Worm (Caenorhabditis elegans) whole organism, early embryonic: ENCODE data around the gene K04C2.3.

Experiments
- B0310.2 ChIP-seq: sonication (generic microtip); optimal IDR thresholded peaks from 2 replicates; lab custom pipeline; 2016; ENCODE audit warnings: mild to moderate bottlenecking, missing genetic modification characterization, missing compliant biosample characterization
- F13C5.2 ChIP-seq: sonication (generic microtip); optimal IDR thresholded peaks from 2 replicates; lab custom pipeline; 2017; ENCODE audit warnings: mild to moderate bottlenecking, missing genetic modification characterization, inconsistent platforms, missing compliant biosample characterization
- ama-1 ChIP-seq: fragments of 150-350 bp; optimal IDR thresholded peaks from 2 replicates; lab custom pipeline; 2014
- hmbx-1 ChIP-seq: sonication (generic microtip); optimal IDR thresholded peaks from 2 replicates; lab custom pipeline; 2016; ENCODE audit warnings: mild to moderate bottlenecking, missing genetic modification characterization, missing compliant biosample characterization
- scrt-1 ChIP-seq: fragments of 200-800 bp; sonication (Bioruptor generic); IDR thresholded peaks from 2 replicates; pipeline ENCODE4 v1.3.6; 2022; ENCODE audit warnings: missing genetic modification characterization, missing compliant biosample characterization
- sea-1 ChIP-seq: fragments of 200-800 bp; sonication (Bioruptor generic); conservative IDR thresholded peaks from 2 replicates; pipeline ENCODE4 v1.3.6; 2022; ENCODE audit warnings: missing genetic modification characterization, missing compliant biosample characterization
- tbx-11 ChIP-seq: fragments of 200-800 bp; sonication (Bioruptor generic); IDR thresholded peaks from 2 replicates; pipeline ENCODE4 v1.3.6; 2022; ENCODE audit warnings: missing genetic modification characterization, missing compliant biosample characterization
- tbx-37 ChIP-seq: fragments of 200-800 bp; sonication (Bioruptor generic); conservative IDR thresholded peaks from 2 replicates; pipeline ENCODE4 v1.3.6; 2022; ENCODE audit warnings: missing genetic modification reagents, missing genetic modification characterization, missing compliant biosample characterization

DNA sequence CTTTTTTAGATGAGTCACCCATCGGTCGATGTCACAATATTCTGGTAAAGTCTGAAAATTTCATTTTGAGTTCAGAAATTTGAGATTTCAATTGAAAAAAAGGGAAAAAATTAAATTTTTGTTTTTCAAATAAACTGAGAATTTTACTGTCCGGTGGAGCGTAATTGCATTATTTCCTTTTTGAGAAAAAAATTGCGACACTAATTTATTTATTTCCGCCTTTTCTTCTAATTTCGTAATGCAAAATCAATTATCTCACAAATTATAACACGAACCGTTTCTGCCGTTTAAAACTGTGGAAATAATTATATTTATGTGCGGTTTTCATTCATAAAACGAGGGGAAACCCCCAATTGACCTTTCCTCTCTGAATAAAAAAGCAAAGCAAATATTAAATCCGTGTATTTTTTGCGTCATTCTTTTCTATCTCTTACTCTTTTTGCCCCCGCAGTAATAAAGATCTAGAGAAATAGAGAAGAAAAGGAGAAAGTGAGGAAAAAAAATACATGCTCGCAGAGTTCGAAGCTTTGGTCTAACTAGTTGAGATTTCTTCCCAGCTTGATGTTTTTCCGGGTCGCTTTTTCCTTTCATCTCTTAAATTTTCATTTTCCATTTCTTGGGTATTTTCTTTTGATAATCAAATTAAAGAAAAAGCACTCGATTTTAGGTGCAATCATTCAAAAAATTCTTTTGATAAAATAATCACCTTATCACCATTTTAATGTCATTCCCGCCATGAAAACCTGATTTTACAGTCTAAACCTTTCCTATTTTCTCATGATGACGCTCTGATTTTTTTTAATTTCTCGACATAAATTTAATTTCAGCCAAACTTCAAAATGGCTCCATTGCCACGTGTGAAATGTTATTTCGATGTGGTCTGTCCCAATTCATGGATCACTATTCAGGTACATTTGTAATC is 30.4 kb downstream of the K04C2.3 start, which contains the start of the genes brc-2 and T07E3.3:
- TF ChIP-seq ama-1 (lab: Kevin White, UChicago) (no peak), scrt-1 (GFP tag; lab: Robert Waterston, UW) (no peak), hmbx-1 (no peak), tbx-37 (GFP tag; lab: Robert Waterston, UW) (no peak), sea-1 (GFP tag; lab: Robert Waterston, UW) (no peak), tbx-11 (GFP tag; lab: Robert Waterston, UW) (no peak), B0310.2 (tag; lab: Kevin White, UChicago) (no peak), F13C5.2 (tag; lab: Kevin White, UChicago) (no peak)
